Fruit fly (Drosophila melanogaster): ENCODE data around the gene CG34299.

DNA sequence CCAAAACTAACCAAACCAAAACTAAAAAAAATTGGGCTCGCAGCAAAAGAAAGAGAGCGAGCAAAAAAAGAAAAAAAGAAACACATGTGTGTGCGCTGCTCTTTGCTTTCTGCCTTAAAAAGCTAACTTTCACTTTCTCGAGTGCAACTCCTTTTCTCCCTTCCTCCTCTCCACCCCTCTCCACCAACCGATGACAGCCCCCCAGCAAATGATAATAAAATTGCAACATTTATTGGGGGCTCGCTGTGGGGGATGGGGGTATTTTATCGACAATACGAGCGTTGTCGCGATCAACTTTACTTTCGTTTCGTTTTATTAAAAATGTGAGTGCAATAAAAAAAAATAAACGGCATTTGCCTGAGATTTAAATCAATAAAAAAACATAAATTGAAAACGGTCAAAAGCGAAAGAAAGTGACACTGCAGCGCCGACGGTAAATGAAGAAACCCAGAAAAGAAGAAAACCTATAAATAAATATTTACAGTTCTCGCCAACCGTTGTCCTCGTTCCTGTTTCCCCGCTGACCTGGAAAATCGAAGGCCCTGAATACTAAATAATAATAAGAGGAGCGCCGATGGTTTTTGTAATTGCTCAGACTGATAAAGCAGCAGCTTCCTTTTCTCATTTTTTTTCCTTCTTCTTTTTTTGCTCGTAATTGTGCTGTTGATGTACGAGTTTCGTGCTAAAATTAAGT, 39.1 kb downstream of the CG34299 start:
- TF ChIP-seq tj (GFP tag; optimal IDR thresholded peaks at IDR 0.05) (no peak), kay (GFP tag; ENCODE audit: borderline replicate concordance) (peak; percentile 0), cnc (optimal IDR thresholded peaks at IDR 0.05) (no peak), pad (GFP tag; optimal IDR thresholded peaks at IDR 0.05) (no peak), toe (GFP tag; optimal IDR thresholded peaks at IDR 0.05) (no peak), cic (GFP tag; optimal IDR thresholded peaks at IDR 0.05) (no peak), CG14711 (tag; optimal IDR thresholded peaks at IDR 0.05) (no peak), CG11617 (GFP tag; optimal IDR thresholded peaks at IDR 0.05) (no peak), CG1620 (GFP tag; optimal IDR thresholded peaks at IDR 0.05) (no peak), Crg-1 (GFP tag; optimal IDR thresholded peaks at IDR 0.05) (no peak), CG7101 (tag; optimal IDR thresholded peaks at IDR 0.05) (no peak)
